Worm (Caenorhabditis elegans): ENCODE measurements around the gene T24D8.6.

- TF ChIP-seq hmg-11 (tag; optimal IDR thresholded peaks at IDR 0.05) (no peak), unc-39 (tag; optimal IDR thresholded peaks at IDR 0.05) (no peak), unc-62 (GFP tag; optimal IDR thresholded peaks at IDR 0.05) (no peak), nhr-28 (tag; optimal IDR thresholded peaks at IDR 0.05) (no peak), skn-1 (tag; optimal IDR thresholded peaks at IDR 0.05) (no peak), eor-1 (tag; optimal IDR thresholded peaks at IDR 0.05) (no peak), nhr-237 (tag; optimal IDR thresholded peaks at IDR 0.05) (no peak), elt-2 (tag; optimal IDR thresholded peaks at IDR 0.05) (no peak), fkh-10 (GFP tag; optimal IDR thresholded peaks at IDR 0.05) (no peak)
Measured at ce11 chrX:2341989-2342388, 23.8 kb downstream of the T24D8.6 start, which contains the start of gene nlp-22.
